Fruit fly (Drosophila melanogaster) whole organism, embryonic: Measurements from ENCODE around the gene mbc.

Experiments
- CG10366 ChIP-seq: fragments of 200-800 bp; sonication (Bioruptor generic); IDR thresholded peaks from 2 replicates; pipeline ENCODE4 v1.3.6; 2022; ENCODE audit warnings: missing biosample characterization, missing genetic modification characterization
- CG13123 ChIP-seq: fragments of 200-800 bp; sonication (Bioruptor generic); optimal IDR thresholded peaks from 2 replicates; lab custom pipeline; 2016; ENCODE audit warnings: missing biosample characterization, missing genetic modification characterization
- CG13287 ChIP-seq: fragments of 200-800 bp; sonication (Bioruptor generic); IDR thresholded peaks from 2 replicates; pipeline ENCODE4 v1.3.6; 2022; ENCODE audit warnings: missing biosample characterization, missing genetic modification characterization; ENCODE audit not compliant: partially characterized antibody
- CG14050 ChIP-seq: fragments of 200-800 bp; sonication (Bioruptor generic); IDR thresholded peaks from 3 replicates; pipeline ENCODE4 v1.3.6; 2022; ENCODE audit warnings: missing biosample characterization, missing genetic modification characterization
- CG15601 ChIP-seq: fragments of 200-800 bp; sonication (Bioruptor generic); optimal IDR thresholded peaks from 3 replicates; lab custom pipeline; 2019; ENCODE audit warnings: missing biosample characterization, mild to moderate bottlenecking, missing genetic modification characterization, moderate library complexity
- CG17912 ChIP-seq: fragments of 200-800 bp; sonication (Bioruptor generic); optimal IDR thresholded peaks from 2 replicates; lab custom pipeline; 2018; ENCODE audit warnings: missing biosample characterization, mild to moderate bottlenecking, missing genetic modification characterization
- CG18619 ChIP-seq: fragments of 200-800 bp; sonication (Bioruptor generic); optimal IDR thresholded peaks from 3 replicates; lab custom pipeline; 2017; ENCODE audit warnings: missing biosample characterization, mild to moderate bottlenecking, missing genetic modification characterization
- CG3163 ChIP-seq: fragments of 200-800 bp; sonication (Bioruptor generic); optimal IDR thresholded peaks from 3 replicates; lab custom pipeline; 2016; ENCODE audit warnings: missing biosample characterization, missing genetic modification characterization
- CG3407 ChIP-seq: fragments of 200-800 bp; sonication (Bioruptor generic); optimal IDR thresholded peaks from 2 replicates; lab custom pipeline; 2018; ENCODE audit warnings: missing biosample characterization, mild to moderate bottlenecking, missing genetic modification characterization
- CG34376 ChIP-seq: fragments of 200-800 bp; sonication (Bioruptor generic); optimal IDR thresholded peaks from 2 replicates; lab custom pipeline; 2018; ENCODE audit warnings: missing biosample characterization, mild to moderate bottlenecking, missing genetic modification characterization
- CG34422 ChIP-seq: fragments of 200-800 bp; sonication (Bioruptor generic); IDR thresholded peaks from 3 replicates; pipeline ENCODE4 v1.3.6; 2022; ENCODE audit warnings: missing biosample characterization, missing genetic modification characterization
- CG42726 ChIP-seq: fragments of 200-800 bp; sonication (Bioruptor generic); IDR thresholded peaks from 2 replicates; pipeline ENCODE4 v1.3.6; 2022; ENCODE audit warnings: missing biosample characterization, missing genetic modification characterization; ENCODE audit not compliant: partially characterized antibody
- CG5245 ChIP-seq: fragments of 200-800 bp; sonication (Bioruptor generic); optimal IDR thresholded peaks from 3 replicates; lab custom pipeline; 2016; ENCODE audit warnings: missing biosample characterization, missing genetic modification characterization
- CG6175 ChIP-seq: fragments of 200-800 bp; sonication (Bioruptor generic); IDR thresholded peaks from 3 replicates; pipeline ENCODE4 v1.3.6; 2022; ENCODE audit warnings: missing biosample characterization, missing genetic modification characterization
- CG6683 ChIP-seq: fragments of 200-800 bp; sonication (Bioruptor generic); optimal IDR thresholded peaks from 2 replicates; lab custom pipeline; 2017; ENCODE audit warnings: missing biosample characterization, mild to moderate bottlenecking, missing genetic modification characterization, missing genetic modification reagents
- CG6689 ChIP-seq: fragments of 200-800 bp; sonication (Bioruptor generic); IDR thresholded peaks from 2 replicates; pipeline ENCODE4 v1.3.6; 2022; ENCODE audit warnings: missing biosample characterization, missing genetic modification characterization
- CG6813 ChIP-seq: fragments of 200-800 bp; sonication (Bioruptor generic); optimal IDR thresholded peaks from 2 replicates; lab custom pipeline; 2017; ENCODE audit warnings: missing biosample characterization, missing genetic modification characterization, mild to moderate bottlenecking, moderate library complexity, missing genetic modification reagents
- CG7372 ChIP-seq: fragments of 200-800 bp; sonication (Bioruptor generic); IDR thresholded peaks from 2 replicates; pipeline ENCODE4 v1.3.6; 2022; ENCODE audit warnings: missing biosample characterization, missing genetic modification characterization
- CG8478 ChIP-seq: fragments of >200 bp; optimal IDR thresholded peaks from 2 replicates; lab custom pipeline; 2018
- CG9437 ChIP-seq: fragments of 200-800 bp; sonication (Bioruptor generic); optimal IDR thresholded peaks from 2 replicates; lab custom pipeline; 2018; ENCODE audit warnings: missing biosample characterization, mild to moderate bottlenecking, missing genetic modification characterization
- CG9876 ChIP-seq: fragments of 200-800 bp; sonication (Bioruptor generic); optimal IDR thresholded peaks from 2 replicates; lab custom pipeline; 2016; ENCODE audit warnings: missing biosample characterization, missing genetic modification characterization
- CoRest ChIP-seq: fragments of 200-800 bp; sonication (Bioruptor generic); optimal IDR thresholded peaks from 3 replicates; lab custom pipeline; 2018; ENCODE audit warnings: missing biosample characterization, mild to moderate bottlenecking, missing genetic modification characterization, moderate library complexity
- D ChIP-seq, 2 experiments: fragments of 200-800 bp in 1 of 2; fragments of >200 bp in 1 of 2; sonication (Bioruptor generic) in 1 of 2; optimal IDR thresholded peaks; 2 replicates in 1 of 2; 3 replicates in 1 of 2; lab custom pipeline; 2017; ENCODE audit warnings: mild to moderate bottlenecking in 1 of 2, missing biosample characterization in 1 of 2, missing genetic modification characterization in 1 of 2, missing genetic modification reagents in 1 of 2
- Dll ChIP-seq: fragments of 200-800 bp; sonication (Bioruptor generic); IDR thresholded peaks from 4 replicates; pipeline ENCODE4 v1.3.6; 2022; ENCODE audit warnings: missing biosample characterization, missing genetic modification characterization; ENCODE audit not compliant: partially characterized antibody
- Ets65A ChIP-seq: fragments of 200-800 bp; sonication (Bioruptor generic); peaks from one replicate; lab custom pipeline; 2016; ENCODE audit warnings: missing biosample characterization, missing genetic modification characterization
- HLH3B ChIP-seq: fragments of 200-800 bp; sonication (Bioruptor generic); IDR thresholded peaks from 2 replicates; pipeline ENCODE4 v1.3.6; 2022; ENCODE audit warnings: missing biosample characterization, missing genetic modification characterization
- Hmx ChIP-seq: fragments of 200-800 bp; sonication (Bioruptor generic); optimal IDR thresholded peaks from 2 replicates; lab custom pipeline; 2016; ENCODE audit warnings: missing biosample characterization, missing genetic modification characterization
- Lhr ChIP-seq: fragments of 200-800 bp; sonication (Bioruptor generic); optimal IDR thresholded peaks from 3 replicates; lab custom pipeline; 2017; ENCODE audit warnings: mild to moderate bottlenecking, missing biosample characterization, missing genetic modification reagents, missing genetic modification characterization
- MESR4 ChIP-seq: fragments of 200-800 bp; sonication (Bioruptor generic); optimal IDR thresholded peaks from 2 replicates; lab custom pipeline; 2018; ENCODE audit warnings: missing biosample characterization, mild to moderate bottlenecking, missing genetic modification characterization, moderate library complexity
- NC2β ChIP-seq: fragments of 200-800 bp; sonication (Bioruptor generic); optimal IDR thresholded peaks from 2 replicates; lab custom pipeline; 2016; ENCODE audit warnings: missing biosample characterization, missing genetic modification characterization
- Oaz ChIP-seq: fragments of 200-800 bp; sonication (Bioruptor generic); IDR thresholded peaks from 2 replicates; pipeline ENCODE4 v1.3.6; 2022; ENCODE audit warnings: missing biosample characterization, missing genetic modification characterization
- Opbp ChIP-seq: fragments of 200-800 bp; sonication (Bioruptor generic); IDR thresholded peaks from 3 replicates; pipeline ENCODE4 v1.3.6; 2022; ENCODE audit warnings: missing biosample characterization, missing genetic modification characterization; ENCODE audit not compliant: partially characterized antibody
- amos ChIP-seq: fragments of 200-800 bp; sonication (Bioruptor generic); IDR thresholded peaks from 2 replicates; pipeline ENCODE4 v1.3.6; 2022; ENCODE audit warnings: missing biosample characterization, missing genetic modification characterization; ENCODE audit not compliant: partially characterized antibody
- ato ChIP-seq: fragments of 200-800 bp; sonication (Bioruptor generic); IDR thresholded peaks from 2 replicates; pipeline ENCODE4 v1.3.6; 2022; ENCODE audit warnings: missing biosample characterization, missing genetic modification characterization; ENCODE audit not compliant: partially characterized antibody
- chm ChIP-seq: fragments of 200-800 bp; sonication (Bioruptor generic); IDR thresholded peaks from 2 replicates; pipeline ENCODE4 v1.3.6; 2022; ENCODE audit warnings: missing biosample characterization, missing genetic modification characterization
- disco-r ChIP-seq: fragments of 200-800 bp; sonication (Bioruptor generic); optimal IDR thresholded peaks from 2 replicates; lab custom pipeline; 2016; ENCODE audit warnings: missing biosample characterization, missing genetic modification characterization
- dm ChIP-seq: fragments of 200-800 bp; sonication (Bioruptor generic); optimal IDR thresholded peaks from 3 replicates; lab custom pipeline; 2016; ENCODE audit warnings: missing biosample characterization, missing genetic modification characterization
- emc ChIP-seq: fragments of 200-800 bp; sonication (Bioruptor generic); optimal IDR thresholded peaks from 2 replicates; lab custom pipeline; 2016; ENCODE audit warnings: missing biosample characterization, missing genetic modification characterization
- exex ChIP-seq: fragments of 200-800 bp; sonication (Bioruptor generic); optimal IDR thresholded peaks from 4 replicates; lab custom pipeline; 2018; ENCODE audit warnings: missing biosample characterization, mild to moderate bottlenecking, missing genetic modification characterization, moderate library complexity
- gt ChIP-seq: fragments of 200-800 bp; sonication (Bioruptor generic); IDR thresholded peaks from 2 replicates; pipeline ENCODE4 v1.3.6; 2022; ENCODE audit warnings: missing biosample characterization, missing genetic modification characterization
- hb ChIP-seq: fragments of 200-800 bp; sonication (Bioruptor generic); IDR thresholded peaks from 3 replicates; pipeline ENCODE4 v1.3.6; 2022; ENCODE audit warnings: missing biosample characterization, missing genetic modification characterization; ENCODE audit not compliant: partially characterized antibody
- her ChIP-seq: fragments of 200-800 bp; sonication (Bioruptor generic); optimal IDR thresholded peaks from 2 replicates; lab custom pipeline; 2016; ENCODE audit warnings: missing biosample characterization, missing genetic modification characterization
- luna ChIP-seq: fragments of 200-800 bp; sonication (Bioruptor generic); optimal IDR thresholded peaks from 2 replicates; lab custom pipeline; 2016; ENCODE audit warnings: missing biosample characterization, missing genetic modification characterization
- oc ChIP-seq: fragments of 200-800 bp; sonication (Bioruptor generic); optimal IDR thresholded peaks from 2 replicates; lab custom pipeline; 2018; ENCODE audit warnings: missing biosample characterization, mild to moderate bottlenecking, missing genetic modification characterization, moderate library complexity
- ro ChIP-seq: fragments of 200-800 bp; sonication (Bioruptor generic); IDR thresholded peaks from 2 replicates; pipeline ENCODE4 v1.3.6; 2022; ENCODE audit warnings: missing biosample characterization, missing genetic modification characterization
- sc ChIP-seq, 3 experiments: fragments of >200 bp in 2 of 3; fragments of 200-800 bp in 1 of 3; sonication (Bioruptor generic) in 1 of 3; optimal IDR thresholded peaks; 2 replicates in 2 of 3; 3 replicates in 1 of 3; lab custom pipeline; 2017; ENCODE audit warnings: mild to moderate bottlenecking in 1 of 3, missing biosample characterization in 1 of 3, missing genetic modification characterization in 1 of 3, missing genetic modification reagents in 1 of 3
- slp2 ChIP-seq: fragments of 200-800 bp; sonication (Bioruptor generic); optimal IDR thresholded peaks from 2 replicates; lab custom pipeline; 2016; ENCODE audit warnings: missing biosample characterization, missing genetic modification characterization
- tap ChIP-seq: fragments of 200-800 bp; optimal IDR thresholded peaks from 3 replicates; lab custom pipeline; 2019; ENCODE audit warnings: missing biosample characterization, mild to moderate bottlenecking, missing genetic modification characterization, moderate library complexity
- trem ChIP-seq: fragments of 200-800 bp; optimal IDR thresholded peaks from 3 replicates; lab custom pipeline; 2019; ENCODE audit warnings: missing biosample characterization, mild to moderate bottlenecking, missing genetic modification characterization, moderate library complexity
- wdn ChIP-seq: fragments of 200-800 bp; sonication (Bioruptor generic); IDR thresholded peaks from 2 replicates; pipeline ENCODE4 v1.3.6; 2022; ENCODE audit warnings: missing biosample characterization, missing genetic modification characterization

mbc gene

DNA sequence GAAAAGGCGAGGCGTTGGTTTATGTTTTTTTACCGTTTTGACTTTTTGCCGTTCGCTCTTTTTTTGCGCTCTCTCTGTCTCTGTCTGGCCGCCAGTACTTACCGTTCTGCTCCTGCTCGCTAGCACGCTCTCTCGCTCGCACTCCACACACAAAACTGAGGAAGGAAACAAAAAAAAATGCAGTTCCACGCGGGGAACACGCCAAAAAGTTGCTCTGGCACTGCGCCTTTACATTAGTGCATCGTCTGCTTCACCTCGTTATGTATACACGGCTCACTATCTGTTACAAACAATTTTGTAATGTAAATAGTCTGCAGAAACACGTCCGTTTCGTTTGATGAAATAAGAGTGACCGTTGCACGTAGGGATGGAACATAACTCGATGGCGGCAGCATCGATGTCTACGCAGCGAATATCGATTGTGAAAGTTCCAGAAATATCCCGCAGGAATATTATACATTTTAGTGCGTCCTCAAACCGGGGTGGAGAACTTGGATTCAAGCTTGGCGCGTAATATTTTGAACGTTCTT is 37.4 kb downstream of the mbc start, which contains the start of the genes CG33111 and eIF4G2 (continued):
- TF ChIP-seq hb (GFP tag; lab: Robert Waterston, UW) (peak; percentile 76; the same call in 2 of the 3 replicates), disco-r (GFP tag; lab: Kevin White, UChicago) (no peak), MESR4 (GFP tag; lab: Kevin White, UChicago) (peak; percentile 91), Lhr (peak; percentile 91), Ets65A (GFP tag; lab: Kevin White, UChicago) (peak; percentile 91), CG3407 (GFP tag; lab: Kevin White, UChicago) (no peak), CG13123 (GFP tag; lab: Kevin White, UChicago) (no peak), ro (no peak), CG7372 (GFP tag; lab: Robert Waterston, UW) (no peak), NC2β (peak; percentile 50), CG9876 (GFP tag; lab: Kevin White, UChicago) (peak; percentile 29), Hmx (no peak), CG8478 (peak; percentile 85), CG6689 (GFP tag; lab: Robert Waterston, UW) (no peak), CG3163 (GFP tag; lab: Kevin White, UChicago) (no peak), slp2 (GFP tag; lab: Kevin White, UChicago) (no peak), CoRest (tag; lab: Kevin White, UChicago) (peak; percentile 62), CG5245 (GFP tag; lab: Kevin White, UChicago) (no peak), CG18619 (GFP tag; lab: Kevin White, UChicago) (no peak), oc (tag; lab: Kevin White, UChicago) (no peak), CG13287 (peak; percentile 83), exex (tag; lab: Kevin White, UChicago) (no peak), CG6813 (GFP tag; lab: Kevin White, UChicago) (no peak), sc (optimal IDR thresholded peaks at IDR 0.05; lab: Kevin White, UChicago) (no peak), sc (GFP tag; optimal IDR thresholded peaks at IDR 0.05; lab: Kevin White, UChicago) (no peak), CG10366 (GFP tag; lab: Robert Waterston, UW) (no peak), amos (GFP tag; lab: Robert Waterston, UW) (peak; percentile 93), gt (GFP tag; lab: Robert Waterston, UW) (no peak), dm (GFP tag; lab: Kevin White, UChicago) (peak; percentile 42), Dll (GFP tag; lab: Robert Waterston, UW) (peak; percentile 75), Opbp (GFP tag; lab: Robert Waterston, UW) (peak; percentile 90), CG15601 (peak; percentile 57), CG9437 (GFP tag; lab: Kevin White, UChicago) (no peak), CG6683 (no peak), Oaz (GFP tag; lab: Robert Waterston, UW) (no peak), D (optimal IDR thresholded peaks at IDR 0.05; lab: Kevin White, UChicago) (no peak), D (GFP tag; optimal IDR thresholded peaks at IDR 0.05; lab: Kevin White, UChicago) (no peak), CG14050 (no peak), HLH3B (GFP tag; lab: Robert Waterston, UW) (no peak), ato (GFP tag; lab: Robert Waterston, UW) (peak; percentile 34; the same call in 1 of the 2 replicates), emc (GFP tag; lab: Kevin White, UChicago) (no peak), CG6175 (GFP tag; lab: Robert Waterston, UW) (no peak), CG34376 (GFP tag; lab: Kevin White, UChicago) (peak; percentile 34), CG34422 (GFP tag; lab: Robert Waterston, UW) (peak; percentile 30; the same call in 1 of the 3 replicates), CG17912 (GFP tag; lab: Kevin White, UChicago) (no peak), trem (tag; lab: Kevin White, UChicago) (peak; percentile 73), CG42726 (GFP tag; lab: Robert Waterston, UW) (peak; percentile 91), chm (GFP tag; lab: Robert Waterston, UW) (peak; percentile 78), tap (tag; lab: Kevin White, UChicago) (peak; percentile 21), her (GFP tag; lab: Kevin White, UChicago) (peak; percentile 43), wdn (GFP tag; lab: Robert Waterston, UW) (no peak), luna (no peak)
